Worm (Caenorhabditis elegans) whole organism, L2 larva: ENCODE data around the gene C33F10.8.
"Not testable (repeated sequence)": the region's sequence is repeated elsewhere in the genome, so short reads cannot be mapped to it uniquely, and the experiment has no call there.

ENCODE experiments used
- nhr-23 ChIP-seq: fragments of 150-350 bp; optimal IDR thresholded peaks from 2 replicates; lab custom pipeline; 2014; ENCODE audit warnings: missing biosample characterization, missing genetic modification reagents, missing genetic modification characterization
- nhr-77 ChIP-seq: fragments of 150-350 bp; optimal IDR thresholded peaks from 2 replicates; lab custom pipeline; 2014; ENCODE audit warnings: missing biosample characterization, missing genetic modification characterization

ce11 chrII:4825133-4825532, at the start of gene C33F10.8, which contains the start of gene msp-40:
- not testable (repeated sequence) for TF ChIP-seq nhr-77 (tag; lab: Kevin White, UChicago); nhr-23
